Worm (Caenorhabditis elegans): ENCODE results near the gene ugt-43.
A peak's percentile ranks its signal among the peaks of the same experiment; 100 is the strongest.

DNA sequence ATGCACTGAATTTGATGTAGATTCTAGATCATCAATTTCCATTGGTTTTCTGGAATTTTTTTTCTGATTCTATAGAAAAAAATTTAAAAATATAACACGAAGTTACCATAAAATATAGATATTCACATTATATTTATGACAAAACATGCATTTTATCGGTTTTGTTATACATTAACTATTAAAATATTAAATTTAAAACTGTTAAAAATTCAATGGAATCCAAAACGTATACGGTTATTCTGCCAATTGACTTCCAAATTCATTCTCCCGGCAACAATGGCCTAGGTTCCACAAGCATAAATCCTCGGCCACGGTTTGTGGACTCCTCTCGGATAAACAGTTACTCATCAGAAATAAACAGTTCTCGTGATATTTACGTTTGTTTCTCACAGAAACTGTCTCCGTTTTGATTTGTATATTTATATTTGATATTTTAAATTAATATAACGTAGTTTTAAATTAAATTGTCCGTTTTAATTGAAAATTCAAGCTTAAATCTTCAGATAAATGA is 19.3 kb downstream of the ugt-43 start, which contains the start of the genes F01D4.5 and ced-5:
- TF ChIP-seq fkh-8 (tag; optimal IDR thresholded peaks at IDR 0.05): peak; percentile 84
- TF ChIP-seq unc-62 (GFP tag; optimal IDR thresholded peaks at IDR 0.05): no peak
- no peak for TF ChIP-seq nhr-28 (tag; optimal IDR thresholded peaks at IDR 0.05)
- TF ChIP-seq ceh-88 (GFP tag; IDR thresholded peaks at IDR 0.05): peak; percentile 79
- TF ChIP-seq egl-13 (tag; optimal IDR thresholded peaks at IDR 0.05): peak; percentile 96
- TF ChIP-seq ces-1 (GFP tag; optimal IDR thresholded peaks at IDR 0.05): no peak
- TF ChIP-seq fkh-10 (GFP tag; optimal IDR thresholded peaks at IDR 0.05): no peak
- no peak for TF ChIP-seq sptf-1 (tag; optimal IDR thresholded peaks at IDR 0.05)
- TF ChIP-seq dpl-1 (GFP tag; optimal IDR thresholded peaks at IDR 0.05): peak; percentile 56 to 80 (median 80)
- TF ChIP-seq elt-2 (tag; optimal IDR thresholded peaks at IDR 0.05): peak; percentile 91
- TF ChIP-seq nhr-11 (tag; optimal IDR thresholded peaks at IDR 0.05): no peak
- peak; percentile 4 for TF ChIP-seq vab-15 (tag; optimal IDR thresholded peaks at IDR 0.05)
- TF ChIP-seq mep-1 (tag; optimal IDR thresholded peaks at IDR 0.05): peak; percentile 92
- TF ChIP-seq lin-15B (tag; optimal IDR thresholded peaks at IDR 0.05): peak; percentile 74
